Fruit fly (Drosophila melanogaster) whole organism, embryonic: ENCODE results near the gene SK.

ENCODE experiments used
- Atf-2 ChIP-seq: fragments of 200-800 bp; sonication (Bioruptor generic); optimal IDR thresholded peaks from 2 replicates; lab custom pipeline; 2016; ENCODE audit warnings: missing biosample characterization, missing genetic modification characterization
- CG10431 ChIP-seq: fragments of 200-800 bp; sonication (Bioruptor generic); optimal IDR thresholded peaks from 3 replicates; lab custom pipeline; 2018; ENCODE audit warnings: missing biosample characterization, mild to moderate bottlenecking, missing genetic modification characterization
- CG10543 ChIP-seq: fragments of 200-800 bp; sonication (Bioruptor generic); optimal IDR thresholded peaks from 3 replicates; lab custom pipeline; 2017; ENCODE audit warnings: missing biosample characterization, mild to moderate bottlenecking, missing genetic modification characterization, moderate library complexity
- CG11247 ChIP-seq: fragments of 200-800 bp; sonication (Bioruptor generic); IDR thresholded peaks from 2 replicates; pipeline ENCODE4 v1.3.6; 2022; ENCODE audit warnings: missing biosample characterization, missing genetic modification characterization
- CG11504 ChIP-seq: fragments of 200-800 bp; sonication (Bioruptor generic); optimal IDR thresholded peaks from 3 replicates; lab custom pipeline; 2019; ENCODE audit warnings: missing biosample characterization, mild to moderate bottlenecking, missing genetic modification characterization, moderate library complexity
- CG13775 ChIP-seq: fragments of 200-800 bp; sonication (Bioruptor generic); optimal IDR thresholded peaks from 3 replicates; lab custom pipeline; 2017; ENCODE audit warnings: missing biosample characterization, mild to moderate bottlenecking, missing genetic modification characterization
- CG1529 ChIP-seq: fragments of 200-800 bp; sonication (Bioruptor generic); optimal IDR thresholded peaks from 3 replicates; lab custom pipeline; 2018; ENCODE audit warnings: missing biosample characterization, missing genetic modification characterization
- CG1647 ChIP-seq: fragments of 200-800 bp; sonication (Bioruptor generic); optimal IDR thresholded peaks from 3 replicates; lab custom pipeline; 2016; ENCODE audit warnings: missing biosample characterization, missing genetic modification characterization
- CG16779 ChIP-seq: fragments of 200-800 bp; sonication (Bioruptor generic); IDR thresholded peaks from 2 replicates; pipeline ENCODE4 v1.3.6; 2022; ENCODE audit warnings: missing biosample characterization, missing genetic modification characterization
- CG17612 ChIP-seq: fragments of 200-800 bp; sonication (Bioruptor generic); IDR thresholded peaks from 2 replicates; pipeline ENCODE4 v1.3.6; 2022; ENCODE audit warnings: missing biosample characterization, missing genetic modification characterization
- CG18764 ChIP-seq: fragments of 200-800 bp; sonication (Bioruptor generic); optimal IDR thresholded peaks from 3 replicates; lab custom pipeline; 2016; ENCODE audit warnings: missing biosample characterization, missing genetic modification characterization
- CG2120 ChIP-seq: fragments of 200-800 bp; sonication (Bioruptor generic); optimal IDR thresholded peaks from 3 replicates; lab custom pipeline; 2016; ENCODE audit warnings: missing biosample characterization, missing genetic modification characterization
- CG31441 ChIP-seq: fragments of 200-800 bp; sonication (Bioruptor generic); IDR thresholded peaks from 2 replicates; pipeline ENCODE4 v1.3.6; 2022; ENCODE audit warnings: missing biosample characterization, missing genetic modification characterization
- CG4360 ChIP-seq: fragments of 200-800 bp; sonication (Bioruptor generic); IDR thresholded peaks from 2 replicates; pipeline ENCODE4 v1.3.6; 2022; ENCODE audit warnings: missing biosample characterization, missing genetic modification characterization
- CG5245 ChIP-seq: fragments of 200-800 bp; sonication (Bioruptor generic); optimal IDR thresholded peaks from 3 replicates; lab custom pipeline; 2016; ENCODE audit warnings: missing biosample characterization, missing genetic modification characterization
- CG6854 ChIP-seq: fragments of 200-800 bp; sonication (Bioruptor generic); optimal IDR thresholded peaks from 3 replicates; lab custom pipeline; 2017; ENCODE audit warnings: missing biosample characterization, mild to moderate bottlenecking, missing genetic modification characterization
- CG7357 ChIP-seq: fragments of 200-800 bp; sonication (Bioruptor generic); IDR thresholded peaks from 3 replicates; pipeline ENCODE4 v1.3.6; 2022; ENCODE audit warnings: missing biosample characterization, missing genetic modification characterization
- CG7839 ChIP-seq: fragments of 200-800 bp; sonication (Bioruptor generic); optimal IDR thresholded peaks from 3 replicates; lab custom pipeline; 2018; ENCODE audit warnings: missing biosample characterization, mild to moderate bottlenecking, missing genetic modification characterization, moderate library complexity
- CG7987 ChIP-seq: fragments of 200-800 bp; sonication (Bioruptor generic); optimal IDR thresholded peaks from 2 replicates; lab custom pipeline; 2018; ENCODE audit warnings: missing biosample characterization, mild to moderate bottlenecking, missing genetic modification characterization, moderate library complexity
- CG9215 ChIP-seq: fragments of 200-800 bp; sonication (Bioruptor generic); IDR thresholded peaks from 2 replicates; pipeline ENCODE4 v1.3.6; 2022; ENCODE audit warnings: missing biosample characterization, missing genetic modification characterization
- Drgx ChIP-seq: fragments of 200-800 bp; sonication (Bioruptor generic); IDR thresholded peaks from 2 replicates; pipeline ENCODE4 v1.3.6; 2022; ENCODE audit warnings: missing biosample characterization, missing genetic modification characterization
- ERR ChIP-seq: fragments of 200-800 bp; sonication (Bioruptor generic); optimal IDR thresholded peaks from 2 replicates; lab custom pipeline; 2016; ENCODE audit warnings: missing biosample characterization, missing genetic modification characterization
- H2.0 ChIP-seq: fragments of 200-800 bp; sonication (Bioruptor generic); IDR thresholded peaks from 2 replicates; pipeline ENCODE4 v1.3.6; 2022; ENCODE audit warnings: missing biosample characterization, missing genetic modification characterization
- Hr51 ChIP-seq, 2 experiments: fragments of 200-800 bp; sonication (Bioruptor generic); optimal IDR thresholded peaks; 2 replicates in 1 of 2; 3 replicates in 1 of 2; lab custom pipeline; 2016 to 2018; ENCODE audit warnings: missing biosample characterization in 2 of 2, missing genetic modification characterization in 2 of 2, mild to moderate bottlenecking in 1 of 2, moderate library complexity in 1 of 2
- Lpt ChIP-seq: fragments of >200 bp; optimal IDR thresholded peaks from 2 replicates; lab custom pipeline; 2018; ENCODE audit warnings: missing biosample characterization, missing genetic modification characterization
- MTF-1 ChIP-seq: fragments of 200-800 bp; sonication (Bioruptor generic); optimal IDR thresholded peaks from 2 replicates; lab custom pipeline; 2018; ENCODE audit warnings: missing biosample characterization, mild to moderate bottlenecking, missing genetic modification characterization, borderline replicate concordance
- Mes4 ChIP-seq: fragments of 200-800 bp; sonication (Bioruptor generic); optimal IDR thresholded peaks from 2 replicates; lab custom pipeline; 2016; ENCODE audit warnings: missing biosample characterization, missing genetic modification characterization
- PHDP ChIP-seq: fragments of 200-800 bp; sonication (Bioruptor generic); optimal IDR thresholded peaks from 3 replicates; lab custom pipeline; 2018; ENCODE audit warnings: missing biosample characterization, mild to moderate bottlenecking, missing genetic modification characterization, moderate library complexity
- Six4 ChIP-seq: fragments of 200-800 bp; sonication (Bioruptor generic); optimal IDR thresholded peaks from 2 replicates; lab custom pipeline; 2016; ENCODE audit warnings: missing biosample characterization, missing genetic modification characterization
- Taf1 ChIP-seq: fragments of 200-800 bp; sonication (Bioruptor generic); IDR thresholded peaks from 2 replicates; pipeline ENCODE4 v1.3.6; 2022; ENCODE audit warnings: missing biosample characterization, missing genetic modification characterization
- Trl ChIP-seq, 3 experiments: fragments of >200 bp in 2 of 3; fragments of 200-800 bp in 1 of 3; sonication (Bioruptor generic) in 1 of 3; optimal IDR thresholded peaks; 2 replicates in 1 of 3; 3 replicates in 2 of 3; lab custom pipeline; 2016 to 2017; ENCODE audit warnings: missing biosample characterization in 1 of 3, missing genetic modification characterization in 1 of 3
- amos ChIP-seq: fragments of 200-800 bp; sonication (Bioruptor generic); IDR thresholded peaks from 2 replicates; pipeline ENCODE4 v1.3.6; 2022; ENCODE audit warnings: missing biosample characterization, missing genetic modification characterization; ENCODE audit not compliant: partially characterized antibody
- bowl ChIP-seq: fragments of 200-800 bp; sonication (Bioruptor generic); IDR thresholded peaks from 2 replicates; pipeline ENCODE4 v1.3.6; 2022; ENCODE audit warnings: missing biosample characterization, missing genetic modification characterization
- chif ChIP-seq, 2 experiments: fragments of 200-800 bp; sonication (Bioruptor generic); optimal IDR thresholded peaks; 3 replicates each; lab custom pipeline; 2016; ENCODE audit warnings: missing biosample characterization in 2 of 2, missing genetic modification characterization in 2 of 2
- chinmo ChIP-seq: fragments of 200-800 bp; sonication (Bioruptor generic); IDR thresholded peaks from 4 replicates; pipeline ENCODE4 v1.3.6; 2022; ENCODE audit warnings: missing biosample characterization, missing genetic modification characterization; ENCODE audit not compliant: partially characterized antibody
- da ChIP-seq: fragments of 200-800 bp; sonication (Bioruptor generic); optimal IDR thresholded peaks from 2 replicates; lab custom pipeline; 2016; ENCODE audit warnings: missing biosample characterization, missing genetic modification characterization
- dan ChIP-seq: fragments of 200-800 bp; sonication (Bioruptor generic); IDR thresholded peaks from 2 replicates; pipeline ENCODE4 v1.3.6; 2022; ENCODE audit warnings: missing biosample characterization, missing genetic modification characterization
- dimm ChIP-seq: fragments of 200-800 bp; sonication (Bioruptor generic); IDR thresholded peaks from 2 replicates; pipeline ENCODE4 v1.3.6; 2022; ENCODE audit warnings: missing biosample characterization, missing genetic modification characterization
- exex ChIP-seq: fragments of 200-800 bp; sonication (Bioruptor generic); optimal IDR thresholded peaks from 4 replicates; lab custom pipeline; 2018; ENCODE audit warnings: missing biosample characterization, mild to moderate bottlenecking, missing genetic modification characterization, moderate library complexity
- grn ChIP-seq: fragments of 200-800 bp; sonication (Bioruptor generic); optimal IDR thresholded peaks from 3 replicates; lab custom pipeline; 2017; ENCODE audit warnings: missing biosample characterization, missing genetic modification characterization
- gsb-n ChIP-seq: fragments of 200-800 bp; sonication (Bioruptor generic); optimal IDR thresholded peaks from 3 replicates; lab custom pipeline; 2018; ENCODE audit warnings: missing biosample characterization, mild to moderate bottlenecking, missing genetic modification characterization
- kay ChIP-seq: fragments of 200-800 bp; sonication (Bioruptor generic); optimal IDR thresholded peaks from 2 replicates; lab custom pipeline; 2016; ENCODE audit warnings: missing biosample characterization, missing genetic modification characterization
- nau ChIP-seq: fragments of 200-800 bp; sonication (Bioruptor generic); optimal IDR thresholded peaks from 3 replicates; lab custom pipeline; 2017; ENCODE audit warnings: missing biosample characterization, mild to moderate bottlenecking, missing genetic modification characterization, missing genetic modification reagents
- nerfin-1 ChIP-seq: fragments of 200-800 bp; sonication (Bioruptor generic); optimal IDR thresholded peaks from 3 replicates; lab custom pipeline; 2019; ENCODE audit warnings: missing biosample characterization, mild to moderate bottlenecking, missing genetic modification characterization, moderate library complexity
- nom ChIP-seq: fragments of 200-800 bp; sonication (Bioruptor generic); optimal IDR thresholded peaks from 2 replicates; lab custom pipeline; 2017; ENCODE audit warnings: missing biosample characterization, missing genetic modification characterization, mild to moderate bottlenecking, moderate library complexity, missing genetic modification reagents
- onecut ChIP-seq: fragments of 200-800 bp; sonication (Bioruptor generic); IDR thresholded peaks from 2 replicates; pipeline ENCODE4 v1.3.6; 2022; ENCODE audit warnings: missing biosample characterization, missing genetic modification characterization
- pros ChIP-seq: fragments of 200-800 bp; sonication (Bioruptor generic); optimal IDR thresholded peaks from 3 replicates; lab custom pipeline; 2019; ENCODE audit warnings: missing biosample characterization, mild to moderate bottlenecking, missing genetic modification characterization, moderate library complexity
- sim ChIP-seq: fragments of 200-800 bp; sonication (Bioruptor generic); IDR thresholded peaks from 2 replicates; pipeline ENCODE4 v1.3.6; 2022; ENCODE audit warnings: missing biosample characterization, missing genetic modification characterization
- sima ChIP-seq: fragments of 200-800 bp; sonication (Bioruptor generic); optimal IDR thresholded peaks from 2 replicates; lab custom pipeline; 2016; ENCODE audit warnings: missing biosample characterization, missing genetic modification characterization
- tna ChIP-seq: fragments of 200-800 bp; sonication (Bioruptor generic); IDR thresholded peaks from 2 replicates; pipeline ENCODE4 v1.3.6; 2022; ENCODE audit warnings: missing biosample characterization, missing genetic modification characterization; ENCODE audit not compliant: partially characterized antibody
- yki ChIP-seq: fragments of >200 bp; optimal IDR thresholded peaks from 3 replicates; lab custom pipeline; 2018

Gene SK

DNA sequence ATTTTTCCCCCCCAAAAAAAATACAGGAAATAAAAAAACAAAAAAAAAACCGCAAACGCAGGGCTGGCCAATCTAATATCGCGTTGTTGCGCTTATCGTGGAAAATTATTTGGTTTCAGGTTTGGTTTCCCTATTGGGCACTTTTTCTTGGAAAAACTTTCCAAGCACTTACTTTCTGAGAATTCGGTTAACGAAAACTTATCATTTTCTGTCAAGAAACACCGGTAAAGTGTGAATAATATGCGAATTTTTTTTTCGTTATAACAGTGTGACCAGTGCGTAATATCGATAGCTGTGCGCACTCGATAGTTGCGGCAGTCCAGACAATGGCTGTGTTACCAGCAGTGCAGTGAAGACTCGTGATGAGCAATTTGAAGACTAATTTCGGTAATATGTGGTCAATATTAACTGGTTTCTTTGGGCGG lies 17.6 kb upstream of the SK start, which contains the start of gene Rnp4F:
Gene Rnp4F (minus strand): TSS at position 238 of the 425 bp plus-strand sequence.
- no peak for TF ChIP-seq da (GFP tag; lab: Kevin White, UChicago)
- TF ChIP-seq yki = no peak
- TF ChIP-seq pros (GFP tag; lab: Kevin White, UChicago) = no peak
- TF ChIP-seq CG11247 (GFP tag; lab: Robert Waterston, UW) = peak; percentile 68
- TF ChIP-seq nau (GFP tag; lab: Kevin White, UChicago) = no peak
- peak; percentile 47; the same call in 1 of the 2 replicates for TF ChIP-seq Drgx (GFP tag; lab: Robert Waterston, UW)
- no peak for TF ChIP-seq CG6854 (GFP tag; lab: Kevin White, UChicago)
- peak; percentile 65 for TF ChIP-seq CG1647 (GFP tag; lab: Kevin White, UChicago)
- peak; percentile 51; the same call in 1 of the 2 replicates for TF ChIP-seq tna (GFP tag; lab: Robert Waterston, UW)
- TF ChIP-seq CG9215 (GFP tag; lab: Robert Waterston, UW) = peak; percentile 76
- peak; percentile 6 for TF ChIP-seq nerfin-1 (tag; lab: Kevin White, UChicago)
- peak; percentile 87 for TF ChIP-seq CG2120
- no peak for TF ChIP-seq CG1529
- TF ChIP-seq Taf1 (GFP tag; lab: Robert Waterston, UW) = peak; percentile 21; the same call in 1 of the 2 replicates
- TF ChIP-seq CG11504 (tag; lab: Kevin White, UChicago) = no peak
- TF ChIP-seq dan = no peak
- no peak for TF ChIP-seq sim
- TF ChIP-seq chif (GFP tag; optimal IDR thresholded peaks at IDR 0.05; lab: Kevin White, UChicago) = peak; percentile 17 to 64
- no peak for TF ChIP-seq CG10431 (GFP tag; lab: Kevin White, UChicago)
- no peak for TF ChIP-seq PHDP (tag; lab: Kevin White, UChicago)
- peak; percentile 56 for TF ChIP-seq kay (GFP tag; lab: Kevin White, UChicago)
- TF ChIP-seq CG5245 = peak; percentile 35
- TF ChIP-seq onecut (GFP tag; lab: Robert Waterston, UW) = 0 out of 2 replicates have a peak, but pooled peaks have one; percentile 14
- TF ChIP-seq CG31441 (GFP tag; lab: Robert Waterston, UW) = no peak; the same call in 1 of the 2 replicates
- TF ChIP-seq bowl (GFP tag; lab: Robert Waterston, UW) = 0 out of 2 replicates have a peak, but pooled peaks have one; percentile 24
- TF ChIP-seq Mes4 (GFP tag; lab: Kevin White, UChicago) = peak; percentile 41
- peak; percentile 39 for TF ChIP-seq ERR (GFP tag; lab: Kevin White, UChicago)
- peak; percentile 32 for TF ChIP-seq Six4 (GFP tag; lab: Kevin White, UChicago)
- TF ChIP-seq CG4360 (GFP tag; lab: Robert Waterston, UW) = no peak
- TF ChIP-seq amos = peak; percentile 88
- no peak for TF ChIP-seq sima (GFP tag; lab: Kevin White, UChicago)
- peak; percentile 76 for TF ChIP-seq nom (GFP tag; lab: Kevin White, UChicago)
- TF ChIP-seq CG7357 = peak; percentile 95
- peak; percentile 74 for TF ChIP-seq CG10543
- peak; percentile 7 for TF ChIP-seq CG7987 (GFP tag; lab: Kevin White, UChicago)
- TF ChIP-seq exex (tag; lab: Kevin White, UChicago) = no peak
- TF ChIP-seq dimm (GFP tag; lab: Robert Waterston, UW) = no peak
- peak; percentile 38 for TF ChIP-seq CG18764
- peak in 1 of 2 experiments; percentile 31 for TF ChIP-seq Hr51 (GFP tag; optimal IDR thresholded peaks at IDR 0.05; lab: Kevin White, UChicago)
- peak; percentile 39; the same call in 1 of the 2 replicates for TF ChIP-seq H2.0 (GFP tag; lab: Robert Waterston, UW)
- TF ChIP-seq Trl (optimal IDR thresholded peaks at IDR 0.05; lab: Kevin White, UChicago) = no peak
- TF ChIP-seq Trl (GFP tag; optimal IDR thresholded peaks at IDR 0.05; lab: Kevin White, UChicago) = peak; percentile 68
- TF ChIP-seq MTF-1 (GFP tag; lab: Kevin White, UChicago) = no peak
- no peak for TF ChIP-seq CG17612 (GFP tag; lab: Robert Waterston, UW)
- TF ChIP-seq CG13775 (GFP tag; lab: Kevin White, UChicago) = peak; percentile 73
- peak; percentile 7 for TF ChIP-seq CG7839 (tag; lab: Kevin White, UChicago)
- TF ChIP-seq Atf-2 (GFP tag; lab: Kevin White, UChicago) = peak; percentile 44
- no peak for TF ChIP-seq gsb-n (tag; lab: Kevin White, UChicago)
- TF ChIP-seq chinmo (GFP tag; lab: Robert Waterston, UW) = no peak
- no peak for TF ChIP-seq CG16779 (GFP tag; lab: Robert Waterston, UW)
- no peak for TF ChIP-seq grn (GFP tag; lab: Kevin White, UChicago)
- no peak for TF ChIP-seq Lpt (GFP tag; lab: Kevin White, UChicago)
